Worm (Caenorhabditis elegans) whole organism, young adult: Measurements from ENCODE around the gene nhr-145.
A peak's percentile ranks its signal among the peaks of the same experiment; 100 is the strongest.

ENCODE experiments used
- F55B11.4 ChIP-seq: sonication (generic microtip); optimal IDR thresholded peaks from 2 replicates; lab custom pipeline; 2016; ENCODE audit warnings: missing compliant biosample characterization, missing genetic modification characterization, borderline replicate concordance; ENCODE audit not compliant: insufficient read depth
- Y67H2A.10 ChIP-seq: fragments of 200-800 bp; sonication (Bioruptor generic); conservative IDR thresholded peaks from 2 replicates; pipeline ENCODE4 v1.3.6; 2022; ENCODE audit warnings: missing genetic modification reagents, missing genetic modification characterization, missing compliant biosample characterization
- chd-7 ChIP-seq: sonication (generic microtip); optimal IDR thresholded peaks from 2 replicates; lab custom pipeline; 2016; ENCODE audit warnings: mild to moderate bottlenecking, missing genetic modification characterization, moderate library complexity, missing compliant biosample characterization
- ets-4 ChIP-seq: fragments of 200-800 bp; sonication (Bioruptor generic); optimal IDR thresholded peaks from 2 replicates; lab custom pipeline; 2018; ENCODE audit warnings: mild to moderate bottlenecking, missing genetic modification characterization, missing compliant biosample characterization
- hlh-12 ChIP-seq: sonication (generic microtip); optimal IDR thresholded peaks from 2 replicates; lab custom pipeline; 2016; ENCODE audit warnings: missing genetic modification characterization, missing compliant biosample characterization
- lin-35 ChIP-seq, 3 experiments: fragments of 150-350 bp in 2 of 3; sonication (generic microtip) in 1 of 3; optimal IDR thresholded peaks; 2 replicates each; lab custom pipeline; 2014 to 2018; ENCODE audit warnings: missing biosample characterization in 3 of 3, missing genetic modification characterization in 3 of 3, missing genetic modification reagents in 3 of 3
- nfya-1 ChIP-seq: sonication (generic microtip); optimal IDR thresholded peaks from 2 replicates; lab custom pipeline; 2017; ENCODE audit warnings: antibody characterized with exemption, missing compliant biosample characterization, missing genetic modification characterization, borderline replicate concordance; ENCODE audit not compliant: insufficient read depth
- nfya-2 ChIP-seq: fragments of 200-800 bp; sonication (Bioruptor generic); IDR thresholded peaks from 2 replicates; pipeline ENCODE4 v1.3.6; 2022; ENCODE audit warnings: missing genetic modification reagents, missing genetic modification characterization, missing compliant biosample characterization
- snpc-3.4 ChIP-seq: sonication (generic microtip); optimal IDR thresholded peaks from 2 replicates; lab custom pipeline; 2017; ENCODE audit warnings: missing genetic modification characterization, mild to moderate bottlenecking, missing compliant biosample characterization, antibody characterized with exemption, moderate library complexity, missing genotype, missing genetic modification reagents
- snpc-4 ChIP-seq, 5 experiments: fragments of 150-350 bp in 1 of 5; sonication (generic microtip) in 4 of 5; optimal IDR thresholded peaks; 2 replicates each; lab custom pipeline; 2014 to 2018; ENCODE audit warnings: missing genetic modification characterization in 5 of 5, missing biosample characterization in 3 of 5, antibody characterized with exemption in 2 of 5, mild to moderate bottlenecking in 2 of 5, missing compliant biosample characterization in 2 of 5, missing genotype in 2 of 5, moderate library complexity in 2 of 5, missing genetic modification reagents in 1 of 5
- unc-130 ChIP-seq: sonication (generic microtip); optimal IDR thresholded peaks from 2 replicates; lab custom pipeline; 2016; ENCODE audit warnings: missing genetic modification reagents, missing genetic modification characterization, missing compliant biosample characterization
- zim-3 ChIP-seq: sonication (generic microtip); optimal IDR thresholded peaks from 2 replicates; lab custom pipeline; 2017; ENCODE audit warnings: mild to moderate bottlenecking, missing genetic modification characterization, moderate library complexity, missing compliant biosample characterization
- ztf-3 ChIP-seq: fragments of 200-800 bp; sonication (Bioruptor generic); optimal IDR thresholded peaks from 2 replicates; lab custom pipeline; 2018; ENCODE audit warnings: mild to moderate bottlenecking, missing genetic modification characterization, missing compliant biosample characterization

DNA sequence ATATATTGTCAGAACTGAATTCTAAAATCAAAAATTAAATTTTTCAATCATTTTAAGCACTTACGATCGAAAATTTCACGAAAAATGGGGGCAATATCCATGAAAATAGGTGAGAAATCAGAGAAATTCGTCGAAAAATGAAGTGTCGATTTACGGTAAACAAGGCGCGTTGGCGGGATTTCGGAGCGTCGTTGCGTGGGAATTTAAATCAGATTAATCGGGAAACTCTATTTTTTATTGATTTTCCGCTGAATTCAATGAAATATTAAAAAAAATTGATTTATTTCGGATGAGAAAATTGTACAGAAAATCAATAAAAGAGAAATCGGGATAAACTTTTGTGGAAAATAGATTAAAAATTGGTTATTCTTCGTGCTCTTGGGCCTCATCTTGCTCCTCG, 31.7 kb downstream of the nhr-145 start, which contains the start of gene Y39B6A.13:
- no peak for TF ChIP-seq chd-7 (tag; lab: Kevin White, UChicago)
- TF ChIP-seq snpc-3.4 (tag; lab: Kevin White, UChicago) = no peak
- TF ChIP-seq nfya-1 (tag; lab: Kevin White, UChicago) = no peak
- no peak for TF ChIP-seq unc-130 (GFP tag; lab: Kevin White, UChicago)
- TF ChIP-seq ztf-3 (GFP tag; lab: Kevin White, UChicago) = no peak
- TF ChIP-seq nfya-2 (GFP tag; lab: Robert Waterston, UW) = no peak
- TF ChIP-seq zim-3 (tag; lab: Kevin White, UChicago) = no peak
- TF ChIP-seq hlh-12 = no peak
- TF ChIP-seq ets-4 (GFP tag; lab: Kevin White, UChicago) = no peak
- TF ChIP-seq Y67H2A.10 = no peak
- TF ChIP-seq snpc-4 (GFP tag; optimal IDR thresholded peaks at IDR 0.05; lab: Kevin White, UChicago) = no peak
- no peak for TF ChIP-seq snpc-4 (tag; optimal IDR thresholded peaks at IDR 0.05; lab: Kevin White, UChicago)
- no peak for TF ChIP-seq F55B11.4
- TF ChIP-seq lin-35 (GFP tag; optimal IDR thresholded peaks at IDR 0.05; lab: Kevin White, UChicago) = peak in 1 of 3 experiments; percentile 56
